Fruit fly (Drosophila melanogaster) whole organism, prepupa: Measurements from ENCODE around the gene ro.
A peak's percentile ranks its signal among the peaks of the same experiment; 100 is the strongest.

Experiments used
- CG10631 ChIP-seq: fragments of 200-800 bp; sonication (Bioruptor generic); optimal IDR thresholded peaks from 2 replicates; lab custom pipeline; 2016; ENCODE audit warnings: missing biosample characterization, missing genetic modification characterization
- CG6163 ChIP-seq: fragments of 200-800 bp; sonication (Bioruptor generic); IDR thresholded peaks from 3 replicates; pipeline ENCODE4 v1.3.6; 2022; ENCODE audit warnings: missing biosample characterization, missing genetic modification characterization
- CG6276 ChIP-seq: fragments of 200-800 bp; sonication (Bioruptor generic); optimal IDR thresholded peaks from 2 replicates; lab custom pipeline; 2017; ENCODE audit warnings: missing biosample characterization, mild to moderate bottlenecking, missing genetic modification characterization
- CG9139 ChIP-seq: fragments of 200-800 bp; sonication (Bioruptor generic); optimal IDR thresholded peaks from 3 replicates; lab custom pipeline; 2017; ENCODE audit warnings: missing biosample characterization, mild to moderate bottlenecking, missing genetic modification characterization
- Gug ChIP-seq: fragments of 200-800 bp; sonication (Bioruptor generic); IDR thresholded peaks from 2 replicates; pipeline ENCODE4 v1.3.6; 2022; ENCODE audit warnings: missing biosample characterization, missing genetic modification characterization
- Lpt ChIP-seq: fragments of 200-800 bp; sonication (Bioruptor generic); optimal IDR thresholded peaks from 3 replicates; lab custom pipeline; 2016; ENCODE audit warnings: missing biosample characterization, missing genetic modification characterization
- Sox102F ChIP-seq: fragments of 200-800 bp; sonication (Bioruptor generic); optimal IDR thresholded peaks from 2 replicates; lab custom pipeline; 2016; ENCODE audit warnings: missing biosample characterization, mild to moderate bottlenecking, missing genetic modification characterization
- salr ChIP-seq, 2 experiments: fragments of 200-800 bp; sonication (Bioruptor generic); optimal IDR thresholded peaks; 3 replicates each; lab custom pipeline; 2016 to 2018; ENCODE audit warnings: missing biosample characterization in 2 of 2, missing genetic modification characterization in 2 of 2, mild to moderate bottlenecking in 1 of 2
- svp ChIP-seq: fragments of 200-800 bp; sonication (Bioruptor generic); peaks from one replicate; lab custom pipeline; 2016; ENCODE audit warnings: missing biosample characterization, missing genetic modification characterization

DNA sequence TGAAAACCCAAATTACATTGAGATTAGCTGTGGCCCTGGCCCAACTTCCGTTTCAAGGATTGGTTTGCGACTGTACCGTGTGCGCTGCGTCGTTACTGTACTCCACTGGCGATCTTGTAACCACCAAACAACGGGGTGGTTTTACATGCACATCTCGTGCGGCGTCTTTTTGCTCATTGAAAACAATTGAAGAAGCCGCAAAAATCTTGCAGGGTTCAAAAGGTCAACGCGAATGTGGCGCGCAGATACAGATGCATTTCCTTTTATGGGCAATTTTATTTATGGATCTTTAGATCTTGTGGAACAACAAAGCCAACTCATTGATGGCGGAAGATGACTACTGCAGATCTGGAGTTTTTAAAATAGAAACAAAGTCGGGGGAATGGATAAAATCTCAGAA, 10.5 kb downstream of the ro start:
- TF ChIP-seq CG9139 (no peak), CG6163 (GFP tag; lab: Robert Waterston, UW) (no peak), CG10631 (GFP tag; lab: Kevin White, UChicago) (no peak), salr (GFP tag; optimal IDR thresholded peaks at IDR 0.05; lab: Kevin White, UChicago) (no peak), Sox102F (no peak), svp (GFP tag; lab: Kevin White, UChicago) (peak; percentile 55), Lpt (GFP tag; lab: Kevin White, UChicago) (no peak), Gug (no peak), CG6276 (GFP tag; lab: Kevin White, UChicago) (no peak)
